Fruit fly (Drosophila melanogaster): ENCODE results near the gene CG15820.

Gene CG15820

dm6 chr3L:2158689-2159310 lies 15.3 kb downstream of the CG15820 start (continued):
- TF ChIP-seq CG12942 (GFP tag; optimal IDR thresholded peaks at IDR 0.05) (peak; percentile 4), twi (tag; optimal IDR thresholded peaks at IDR 0.05) (peak; percentile 38), CG8281 (tag; optimal IDR thresholded peaks at IDR 0.05) (no peak), Fer3 (tag; optimal IDR thresholded peaks at IDR 0.05) (peak; percentile 6), CG10959 (GFP tag; IDR thresholded peaks at IDR 0.05) (no peak), exex (tag; optimal IDR thresholded peaks at IDR 0.05) (no peak), Xbp1 (GFP tag; optimal IDR thresholded peaks at IDR 0.05) (peak; percentile 47), phol (tag; optimal IDR thresholded peaks at IDR 0.05) (peak; percentile 69), CG5953 (GFP tag; IDR thresholded peaks at IDR 0.05) (0 out of 2 replicates have a peak, but pooled peaks have one; percentile 19), Max (GFP tag; optimal IDR thresholded peaks at IDR 0.05) (no peak), usp (GFP tag; optimal IDR thresholded peaks at IDR 0.05) (no peak), CG4730 (GFP tag; IDR thresholded peaks at IDR 0.05) (no peak), HmgZ (tag; optimal IDR thresholded peaks at IDR 0.05) (no peak), jing (GFP tag; optimal IDR thresholded peaks at IDR 0.05) (peak; percentile 15), CG10654 (GFP tag; optimal IDR thresholded peaks at IDR 0.05) (peak; percentile 7), bbx (GFP tag; IDR thresholded peaks at IDR 0.05; ENCODE audit: partially characterized antibody) (no peak), Nf-YC (tag; optimal IDR thresholded peaks at IDR 0.05) (no peak), CG3281 (GFP tag; optimal IDR thresholded peaks at IDR 0.05) (no peak), CG13624 (GFP tag; optimal IDR thresholded peaks at IDR 0.05) (no peak), CG31441 (GFP tag; IDR thresholded peaks at IDR 0.05) (peak; percentile 76), pho (GFP tag; optimal IDR thresholded peaks at IDR 0.05) (no peak), Gsc (GFP tag; IDR thresholded peaks at IDR 0.05) (0 out of 2 replicates have a peak, but pooled peaks have one; percentile 11), Blimp-1 (GFP tag; optimal IDR thresholded peaks at IDR 0.05) (peak; percentile 96), CG3726 (GFP tag; IDR thresholded peaks at IDR 0.05) (0 out of 3 replicates have a peak, but pooled peaks have one; percentile 27), Ada2b (GFP tag; IDR thresholded peaks at IDR 0.05) (0 out of 2 replicates have a peak, but pooled peaks have one; percentile 24), chinmo (GFP tag; IDR thresholded peaks at IDR 0.05; ENCODE audit: partially characterized antibody) (no peak), CG2129 (GFP tag; IDR thresholded peaks at IDR 0.05; ENCODE audit: partially characterized antibody) (no peak), CG1024 (GFP tag; IDR thresholded peaks at IDR 0.05) (0 out of 2 replicates have a peak, but pooled peaks have one; percentile 42), ato (GFP tag; IDR thresholded peaks at IDR 0.05; ENCODE audit: partially characterized antibody) (no peak), pfk (GFP tag; optimal IDR thresholded peaks at IDR 0.05) (no peak), Mes4 (GFP tag; optimal IDR thresholded peaks at IDR 0.05) (no peak), CG16813 (GFP tag; IDR thresholded peaks at IDR 0.05; ENCODE audit: partially characterized antibody) (no peak), slbo (GFP tag; IDR thresholded peaks at IDR 0.05) (peak; percentile 37), CG4707 (GFP tag; optimal IDR thresholded peaks at IDR 0.05) (no peak), tx (GFP tag; optimal IDR thresholded peaks at IDR 0.05) (no peak), sug (tag; optimal IDR thresholded peaks at IDR 0.05) (no peak), CG17359 (tag; optimal IDR thresholded peaks at IDR 0.05) (peak; percentile 76), CG11696 (GFP tag; IDR thresholded peaks at IDR 0.05) (no peak), mld (GFP tag; IDR thresholded peaks at IDR 0.05; ENCODE audit: partially characterized antibody) (no peak), CG6254 (GFP tag; optimal IDR thresholded peaks at IDR 0.05) (peak; percentile 55), Spps (tag; optimal IDR thresholded peaks at IDR 0.05) (peak; percentile 74), CG42726 (GFP tag; IDR thresholded peaks at IDR 0.05; ENCODE audit: partially characterized antibody) (no peak), ind (GFP tag; optimal IDR thresholded peaks at IDR 0.05) (peak; percentile 30), btn (GFP tag; optimal IDR thresholded peaks at IDR 0.05) (no peak), nau (GFP tag; optimal IDR thresholded peaks at IDR 0.05) (no peak), CG1603 (tag; optimal IDR thresholded peaks at IDR 0.05) (peak; percentile 74), pb (GFP tag; optimal IDR thresholded peaks at IDR 0.05) (no peak), CG2889 (GFP tag; IDR thresholded peaks at IDR 0.05) (no peak), dmrt99B (tag; optimal IDR thresholded peaks at IDR 0.05) (peak; percentile 68)

Measured in whole organism, embryonic.